Fruit fly (Drosophila melanogaster) whole organism, embryonic: ENCODE measurements around the gene BNIP3.

Experiments used
- Aef1 ChIP-seq: fragments of 200-800 bp; sonication (Bioruptor generic); IDR thresholded peaks from 3 replicates; pipeline ENCODE4 v1.3.6; 2022; ENCODE audit warnings: missing biosample characterization, missing genetic modification characterization
- Asciz ChIP-seq: fragments of 200-800 bp; sonication (Bioruptor generic); optimal IDR thresholded peaks from 2 replicates; lab custom pipeline; 2017; ENCODE audit warnings: missing biosample characterization, mild to moderate bottlenecking, missing genetic modification characterization, missing genetic modification reagents
- B-H1 ChIP-seq: fragments of 200-800 bp; sonication (Bioruptor generic); IDR thresholded peaks from 3 replicates; pipeline ENCODE4 v1.3.6; 2022; ENCODE audit warnings: missing biosample characterization, missing genetic modification characterization
- BEAF-32 ChIP-seq: fragments of 200-800 bp; sonication (Bioruptor generic); optimal IDR thresholded peaks from 3 replicates; lab custom pipeline; 2017; ENCODE audit warnings: missing biosample characterization, missing genetic modification characterization, mild to moderate bottlenecking, moderate library complexity, missing genetic modification reagents
- CG10147 ChIP-seq: fragments of 200-800 bp; sonication (Bioruptor generic); optimal IDR thresholded peaks from 2 replicates; lab custom pipeline; 2019; ENCODE audit warnings: missing biosample characterization, mild to moderate bottlenecking, missing genetic modification characterization, moderate library complexity
- CG10654 ChIP-seq: fragments of 200-800 bp; sonication (Bioruptor generic); optimal IDR thresholded peaks from 2 replicates; lab custom pipeline; 2016; ENCODE audit warnings: missing biosample characterization, missing genetic modification characterization
- CG11504 ChIP-seq: fragments of 200-800 bp; sonication (Bioruptor generic); optimal IDR thresholded peaks from 3 replicates; lab custom pipeline; 2019; ENCODE audit warnings: missing biosample characterization, mild to moderate bottlenecking, missing genetic modification characterization, moderate library complexity
- CG12104 ChIP-seq: fragments of 200-800 bp; sonication (Bioruptor generic); optimal IDR thresholded peaks from 3 replicates; lab custom pipeline; 2016; ENCODE audit warnings: missing biosample characterization, missing genetic modification characterization
- CG12219 ChIP-seq: fragments of 200-800 bp; sonication (Bioruptor generic); optimal IDR thresholded peaks from 3 replicates; lab custom pipeline; 2018; ENCODE audit warnings: missing biosample characterization, mild to moderate bottlenecking, missing genetic modification characterization
- CG13287 ChIP-seq: fragments of 200-800 bp; sonication (Bioruptor generic); IDR thresholded peaks from 2 replicates; pipeline ENCODE4 v1.3.6; 2022; ENCODE audit warnings: missing biosample characterization, missing genetic modification characterization; ENCODE audit not compliant: partially characterized antibody
- CG1603 ChIP-seq: fragments of 200-800 bp; sonication (Bioruptor generic); optimal IDR thresholded peaks from 2 replicates; lab custom pipeline; 2019; ENCODE audit warnings: missing biosample characterization, mild to moderate bottlenecking, missing genetic modification characterization, moderate library complexity
- CG16813 ChIP-seq: fragments of 200-800 bp; sonication (Bioruptor generic); IDR thresholded peaks from 3 replicates; pipeline ENCODE4 v1.3.6; 2022; ENCODE audit warnings: missing biosample characterization, missing genetic modification characterization; ENCODE audit not compliant: partially characterized antibody
- CG17612 ChIP-seq: fragments of 200-800 bp; sonication (Bioruptor generic); IDR thresholded peaks from 2 replicates; pipeline ENCODE4 v1.3.6; 2022; ENCODE audit warnings: missing biosample characterization, missing genetic modification characterization
- CG17829 ChIP-seq: fragments of 200-800 bp; optimal IDR thresholded peaks from 2 replicates; lab custom pipeline; 2019; ENCODE audit warnings: missing biosample characterization, mild to moderate bottlenecking, missing genetic modification characterization, moderate library complexity
- CG2889 ChIP-seq: fragments of 200-800 bp; sonication (Bioruptor generic); IDR thresholded peaks from 3 replicates; pipeline ENCODE4 v1.3.6; 2022; ENCODE audit warnings: missing biosample characterization, missing genetic modification characterization
- CG3995 ChIP-seq: fragments of 200-800 bp; sonication (Bioruptor generic); optimal IDR thresholded peaks from 3 replicates; lab custom pipeline; 2016; ENCODE audit warnings: missing biosample characterization, missing genetic modification characterization
- CG4617 ChIP-seq: fragments of 200-800 bp; sonication (Bioruptor generic); optimal IDR thresholded peaks from 3 replicates; lab custom pipeline; 2016; ENCODE audit warnings: missing biosample characterization, missing genetic modification characterization, borderline replicate concordance
- CG4854 ChIP-seq: fragments of 200-800 bp; sonication (Bioruptor generic); optimal IDR thresholded peaks from 2 replicates; lab custom pipeline; 2016; ENCODE audit warnings: missing biosample characterization, missing genetic modification characterization, inconsistent platforms
- CG7839 ChIP-seq: fragments of 200-800 bp; sonication (Bioruptor generic); optimal IDR thresholded peaks from 3 replicates; lab custom pipeline; 2018; ENCODE audit warnings: missing biosample characterization, mild to moderate bottlenecking, missing genetic modification characterization, moderate library complexity
- CG7987 ChIP-seq: fragments of 200-800 bp; sonication (Bioruptor generic); optimal IDR thresholded peaks from 2 replicates; lab custom pipeline; 2018; ENCODE audit warnings: missing biosample characterization, mild to moderate bottlenecking, missing genetic modification characterization, moderate library complexity
- CG8281 ChIP-seq: fragments of 200-800 bp; sonication (Bioruptor generic); optimal IDR thresholded peaks from 2 replicates; lab custom pipeline; 2018; ENCODE audit warnings: missing biosample characterization, mild to moderate bottlenecking, missing genetic modification characterization, moderate library complexity
- Eip74EF ChIP-seq, 2 experiments: fragments of 200-800 bp in 1 of 2; fragments of >200 bp in 1 of 2; sonication (Bioruptor generic) in 1 of 2; optimal IDR thresholded peaks; 2 replicates each; lab custom pipeline; 2017 to 2019; ENCODE audit warnings: missing biosample characterization in 2 of 2, missing genetic modification characterization in 2 of 2, mild to moderate bottlenecking in 1 of 2, moderate library complexity in 1 of 2
- Fer3 ChIP-seq: fragments of 200-800 bp; sonication (Bioruptor generic); optimal IDR thresholded peaks from 2 replicates; lab custom pipeline; 2018; ENCODE audit warnings: missing biosample characterization, mild to moderate bottlenecking, missing genetic modification characterization, moderate library complexity
- Hr78 ChIP-seq, 2 experiments: fragments of 200-800 bp in 1 of 2; fragments of >200 bp in 1 of 2; sonication (Bioruptor generic) in 1 of 2; optimal IDR thresholded peaks; 2 replicates each; lab custom pipeline; 2017 to 2019; ENCODE audit warnings: missing biosample characterization in 2 of 2, missing genetic modification characterization in 2 of 2, mild to moderate bottlenecking in 1 of 2, moderate library complexity in 1 of 2
- Opbp ChIP-seq: fragments of 200-800 bp; sonication (Bioruptor generic); IDR thresholded peaks from 3 replicates; pipeline ENCODE4 v1.3.6; 2022; ENCODE audit warnings: missing biosample characterization, missing genetic modification characterization; ENCODE audit not compliant: partially characterized antibody
- Pdp1 ChIP-seq, 2 experiments: fragments of 200-800 bp; sonication (Bioruptor generic); optimal IDR thresholded peaks; 3 replicates each; lab custom pipeline; 2016; ENCODE audit warnings: missing biosample characterization in 2 of 2, missing genetic modification characterization in 2 of 2, mild to moderate bottlenecking in 1 of 2, moderate library complexity in 1 of 2
- al ChIP-seq: fragments of 200-800 bp; sonication (Bioruptor generic); IDR thresholded peaks from 2 replicates; pipeline ENCODE4 v1.3.6; 2022; ENCODE audit warnings: missing biosample characterization, missing genetic modification characterization
- amos ChIP-seq: fragments of 200-800 bp; sonication (Bioruptor generic); IDR thresholded peaks from 2 replicates; pipeline ENCODE4 v1.3.6; 2022; ENCODE audit warnings: missing biosample characterization, missing genetic modification characterization; ENCODE audit not compliant: partially characterized antibody
- aop ChIP-seq: fragments of 200-800 bp; sonication (Bioruptor generic); IDR thresholded peaks from 2 replicates; pipeline ENCODE4 v1.3.6; 2022; ENCODE audit warnings: missing biosample characterization, missing genetic modification characterization
- bbx ChIP-seq: fragments of 200-800 bp; sonication (Bioruptor generic); IDR thresholded peaks from 2 replicates; pipeline ENCODE4 v1.3.6; 2022; ENCODE audit warnings: missing biosample characterization, missing genetic modification characterization; ENCODE audit not compliant: partially characterized antibody
- br ChIP-seq: fragments of >200 bp; optimal IDR thresholded peaks from 2 replicates; lab custom pipeline; 2017
- caup ChIP-seq: fragments of 200-800 bp; sonication (Bioruptor generic); optimal IDR thresholded peaks from 3 replicates; lab custom pipeline; 2017; ENCODE audit warnings: missing biosample characterization, mild to moderate bottlenecking, missing genetic modification characterization, moderate library complexity; ENCODE audit not compliant: severe bottlenecking
- crol ChIP-seq: fragments of 200-800 bp; sonication (Bioruptor generic); IDR thresholded peaks from 2 replicates; pipeline ENCODE4 v1.3.6; 2022; ENCODE audit warnings: missing biosample characterization, missing genetic modification characterization
- disco-r ChIP-seq: fragments of 200-800 bp; sonication (Bioruptor generic); optimal IDR thresholded peaks from 2 replicates; lab custom pipeline; 2016; ENCODE audit warnings: missing biosample characterization, missing genetic modification characterization
- fd64A ChIP-seq: fragments of 200-800 bp; sonication (Bioruptor generic); optimal IDR thresholded peaks from 3 replicates; lab custom pipeline; 2018; ENCODE audit warnings: missing biosample characterization, mild to moderate bottlenecking, missing genetic modification characterization
- gem ChIP-seq: fragments of 200-800 bp; sonication (Bioruptor generic); optimal IDR thresholded peaks from 2 replicates; lab custom pipeline; 2019; ENCODE audit warnings: missing biosample characterization, mild to moderate bottlenecking, missing genetic modification characterization, moderate library complexity
- kah ChIP-seq: fragments of 200-800 bp; sonication (Bioruptor generic); optimal IDR thresholded peaks from 2 replicates; lab custom pipeline; 2018; ENCODE audit warnings: missing biosample characterization, mild to moderate bottlenecking, missing genetic modification characterization
- mam ChIP-seq: fragments of 200-800 bp; sonication (Bioruptor generic); optimal IDR thresholded peaks from 3 replicates; lab custom pipeline; 2016; ENCODE audit warnings: missing biosample characterization, missing genetic modification characterization
- mld ChIP-seq: fragments of 200-800 bp; sonication (Bioruptor generic); IDR thresholded peaks from 3 replicates; pipeline ENCODE4 v1.3.6; 2022; ENCODE audit warnings: missing biosample characterization, missing genetic modification characterization; ENCODE audit not compliant: partially characterized antibody
- nerfin-2 ChIP-seq: fragments of 200-800 bp; sonication (Bioruptor generic); IDR thresholded peaks from 2 replicates; pipeline ENCODE4 v1.3.6; 2022; ENCODE audit warnings: missing biosample characterization, missing genetic modification characterization; ENCODE audit not compliant: partially characterized antibody
- peb ChIP-seq: fragments of 200-800 bp; sonication (Bioruptor generic); IDR thresholded peaks from 2 replicates; pipeline ENCODE4 v1.3.6; 2022; ENCODE audit warnings: missing biosample characterization, missing genetic modification characterization
- pita ChIP-seq: fragments of 200-800 bp; sonication (Bioruptor generic); optimal IDR thresholded peaks from 2 replicates; lab custom pipeline; 2017; ENCODE audit warnings: missing biosample characterization, mild to moderate bottlenecking, missing genetic modification characterization
- sens ChIP-seq: fragments of 200-800 bp; sonication (Bioruptor generic); peaks from one replicate; lab custom pipeline; 2016; ENCODE audit warnings: missing biosample characterization, missing genetic modification characterization
- slbo ChIP-seq: fragments of 200-800 bp; sonication (Bioruptor generic); IDR thresholded peaks from 2 replicates; pipeline ENCODE4 v1.3.6; 2022; ENCODE audit warnings: missing biosample characterization, missing genetic modification characterization
- stwl ChIP-seq: fragments of 200-800 bp; sonication (Bioruptor generic); optimal IDR thresholded peaks from 3 replicates; lab custom pipeline; 2018; ENCODE audit warnings: missing biosample characterization, mild to moderate bottlenecking, missing genetic modification characterization, moderate library complexity
- twi ChIP-seq: fragments of 200-800 bp; optimal IDR thresholded peaks from 2 replicates; lab custom pipeline; 2019; ENCODE audit warnings: missing biosample characterization, mild to moderate bottlenecking, missing genetic modification characterization, moderate library complexity
- wdn ChIP-seq: fragments of 200-800 bp; sonication (Bioruptor generic); IDR thresholded peaks from 2 replicates; pipeline ENCODE4 v1.3.6; 2022; ENCODE audit warnings: missing biosample characterization, missing genetic modification characterization

BNIP3 gene

DNA sequence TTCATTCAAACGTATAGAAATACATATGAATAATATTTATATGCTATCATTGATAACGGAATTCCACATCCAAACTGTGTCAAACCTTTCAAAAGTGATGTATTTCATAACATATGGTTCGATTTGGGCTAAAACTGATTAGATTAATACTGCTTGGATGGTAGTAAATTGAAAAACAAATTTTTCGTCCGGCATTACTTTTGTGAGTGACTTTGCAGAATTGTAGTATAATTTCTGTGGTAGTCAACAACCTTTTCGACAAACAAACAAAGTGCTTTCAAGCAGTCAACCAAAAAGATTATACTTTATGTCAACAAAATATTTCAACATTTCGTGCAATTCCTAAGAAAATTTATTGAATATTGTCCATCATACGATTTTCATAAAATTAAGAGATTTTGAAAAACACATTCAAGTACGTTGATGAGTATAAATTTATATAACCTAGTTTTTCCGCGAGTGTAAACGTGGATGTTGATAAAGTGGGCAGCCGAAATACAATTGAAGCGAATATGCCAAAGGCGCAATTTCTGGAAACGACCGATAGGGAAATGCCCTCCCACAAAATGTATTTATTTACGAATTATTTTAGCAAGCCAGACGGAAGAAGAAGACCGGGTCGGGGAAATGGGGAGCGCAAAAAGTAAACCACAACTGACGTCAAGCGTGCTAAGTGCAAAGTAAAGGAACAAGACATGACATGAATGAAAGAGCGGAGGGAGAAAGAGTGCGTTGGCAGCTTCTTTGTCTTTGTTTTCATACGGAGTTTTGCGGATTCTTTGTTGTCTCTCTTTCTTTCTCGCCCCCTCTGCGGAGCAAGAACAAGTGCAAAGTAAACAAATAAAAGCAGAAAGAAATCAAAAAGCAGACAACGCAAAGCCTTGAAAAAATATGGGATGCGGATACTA is 1.0 kb downstream of the BNIP3 start (continued):
- peak in 1 of 2 experiments; percentile 62 for TF ChIP-seq Pdp1 (GFP tag; optimal IDR thresholded peaks at IDR 0.05; lab: Kevin White, UChicago)
- 0 out of 3 replicates have a peak, but pooled peaks have one; percentile 13 for TF ChIP-seq Aef1
- no peak for TF ChIP-seq Hr78 (GFP tag; optimal IDR thresholded peaks at IDR 0.05; lab: Kevin White, UChicago)
- no peak for TF ChIP-seq Opbp (GFP tag; lab: Robert Waterston, UW)
- peak; percentile 56; the same call in 1 of the 2 replicates for TF ChIP-seq crol (GFP tag; lab: Robert Waterston, UW)
- TF ChIP-seq peb (GFP tag; lab: Robert Waterston, UW) = no peak
- TF ChIP-seq CG4854 (GFP tag; lab: Kevin White, UChicago) = no peak
- no peak for TF ChIP-seq aop (GFP tag; lab: Robert Waterston, UW)
- TF ChIP-seq Fer3 = peak; percentile 34
- TF ChIP-seq stwl (tag; lab: Kevin White, UChicago) = no peak
- TF ChIP-seq CG1603 = no peak
- peak; percentile 17 for TF ChIP-seq CG12219
- no peak for TF ChIP-seq kah (GFP tag; lab: Kevin White, UChicago)
- TF ChIP-seq Asciz (GFP tag; lab: Kevin White, UChicago) = no peak
- TF ChIP-seq bbx (GFP tag; lab: Robert Waterston, UW) = 0 out of 2 replicates have a peak, but pooled peaks have one; percentile 31
- TF ChIP-seq CG2889 (GFP tag; lab: Robert Waterston, UW) = no peak
- TF ChIP-seq CG4617 (GFP tag; lab: Kevin White, UChicago) = no peak
- TF ChIP-seq al (GFP tag; lab: Robert Waterston, UW) = no peak
- TF ChIP-seq nerfin-2 (GFP tag; lab: Robert Waterston, UW) = no peak
- no peak for TF ChIP-seq twi (tag; lab: Kevin White, UChicago)
- peak; percentile 45 for TF ChIP-seq sens (GFP tag; lab: Kevin White, UChicago)
- TF ChIP-seq CG7987 (GFP tag; lab: Kevin White, UChicago) = no peak
- TF ChIP-seq gem (tag; lab: Kevin White, UChicago) = peak; percentile 68
- no peak for TF ChIP-seq CG16813 (GFP tag; lab: Robert Waterston, UW)
- no peak for TF ChIP-seq fd64A (GFP tag; lab: Kevin White, UChicago)
- TF ChIP-seq amos = no peak
- no peak for TF ChIP-seq B-H1 (GFP tag; lab: Robert Waterston, UW)
- no peak for TF ChIP-seq BEAF-32 (GFP tag; lab: Kevin White, UChicago)
- peak; percentile 52 for TF ChIP-seq CG11504 (tag; lab: Kevin White, UChicago)
- no peak for TF ChIP-seq CG8281 (tag; lab: Kevin White, UChicago)
- peak; percentile 37 for TF ChIP-seq mam (GFP tag; lab: Kevin White, UChicago)
- peak; percentile 52; the same call in 1 of the 2 replicates for TF ChIP-seq slbo (GFP tag; lab: Robert Waterston, UW)
- peak; percentile 21 for TF ChIP-seq caup (GFP tag; lab: Kevin White, UChicago)
- TF ChIP-seq br (lab: Kevin White, UChicago) = no peak
- TF ChIP-seq CG17612 = no peak
- TF ChIP-seq mld (GFP tag; lab: Robert Waterston, UW) = no peak
- TF ChIP-seq CG10654 = peak; percentile 7
- TF ChIP-seq pita (GFP tag; lab: Kevin White, UChicago) = no peak
- TF ChIP-seq disco-r (GFP tag; lab: Kevin White, UChicago) = no peak
- TF ChIP-seq Eip74EF (GFP tag; optimal IDR thresholded peaks at IDR 0.05; lab: Kevin White, UChicago) = no peak
- TF ChIP-seq wdn (GFP tag; lab: Robert Waterston, UW) = 0 out of 2 replicates have a peak, but pooled peaks have one; percentile 18
- TF ChIP-seq CG3995 (GFP tag; lab: Kevin White, UChicago) = no peak
- TF ChIP-seq CG17829 = no peak
- no peak for TF ChIP-seq CG12104
- TF ChIP-seq CG10147 = peak; percentile 28
- no peak for TF ChIP-seq CG13287 (GFP tag; lab: Robert Waterston, UW)
- TF ChIP-seq CG7839 = peak; percentile 32
